Worm (Caenorhabditis elegans) whole organism, early embryonic: Measurements from ENCODE around the gene srz-82.
A peak's percentile ranks its signal among the peaks of the same experiment; 100 is the strongest.

Experiments used
- B0310.2 ChIP-seq: sonication (generic microtip); optimal IDR thresholded peaks from 2 replicates; lab custom pipeline; 2016; ENCODE audit warnings: mild to moderate bottlenecking, missing genetic modification characterization, missing compliant biosample characterization
- F13C5.2 ChIP-seq: sonication (generic microtip); optimal IDR thresholded peaks from 2 replicates; lab custom pipeline; 2017; ENCODE audit warnings: mild to moderate bottlenecking, missing genetic modification characterization, inconsistent platforms, missing compliant biosample characterization
- aly-1 ChIP-seq: sonication (generic microtip); optimal IDR thresholded peaks from 2 replicates; lab custom pipeline; 2016; ENCODE audit warnings: missing genetic modification characterization, missing compliant biosample characterization
- ama-1 ChIP-seq: fragments of 150-350 bp; optimal IDR thresholded peaks from 2 replicates; lab custom pipeline; 2014
- ceh-13 ChIP-seq: fragments of 200-800 bp; sonication (Bioruptor generic); optimal IDR thresholded peaks from 2 replicates; lab custom pipeline; 2018; ENCODE audit warnings: mild to moderate bottlenecking, missing genetic modification characterization, missing compliant biosample characterization
- ceh-36 ChIP-seq: sonication (generic microtip); optimal IDR thresholded peaks from 2 replicates; lab custom pipeline; 2016; ENCODE audit warnings: missing genetic modification characterization, inconsistent platforms, missing compliant biosample characterization
- ets-7 ChIP-seq: sonication (generic microtip); optimal IDR thresholded peaks from 2 replicates; lab custom pipeline; 2016; ENCODE audit warnings: missing genotype, missing genetic modification characterization, missing compliant biosample characterization
- flt-1 ChIP-seq: fragments of 200-800 bp; sonication (Bioruptor generic); IDR thresholded peaks from 2 replicates; pipeline ENCODE4 v1.3.6; 2022; ENCODE audit warnings: missing genetic modification characterization, missing compliant biosample characterization
- hmbx-1 ChIP-seq: sonication (generic microtip); optimal IDR thresholded peaks from 2 replicates; lab custom pipeline; 2016; ENCODE audit warnings: mild to moderate bottlenecking, missing genetic modification characterization, missing compliant biosample characterization
- hmg-4 ChIP-seq: fragments of 200-800 bp; sonication (Bioruptor generic); optimal IDR thresholded peaks from 2 replicates; lab custom pipeline; 2018; ENCODE audit warnings: mild to moderate bottlenecking, missing genetic modification characterization, missing compliant biosample characterization
- hnd-1 ChIP-seq: sonication (generic microtip); optimal IDR thresholded peaks from 2 replicates; lab custom pipeline; 2016; ENCODE audit warnings: missing genetic modification characterization, missing compliant biosample characterization
- pes-1 ChIP-seq: fragments of 200-800 bp; sonication (Bioruptor generic); IDR thresholded peaks from 2 replicates; pipeline ENCODE4 v1.3.6; 2022; ENCODE audit warnings: missing genetic modification reagents, missing genetic modification characterization, missing compliant biosample characterization
- scrt-1 ChIP-seq: fragments of 200-800 bp; sonication (Bioruptor generic); IDR thresholded peaks from 2 replicates; pipeline ENCODE4 v1.3.6; 2022; ENCODE audit warnings: missing genetic modification characterization, missing compliant biosample characterization
- sea-1 ChIP-seq: fragments of 200-800 bp; sonication (Bioruptor generic); conservative IDR thresholded peaks from 2 replicates; pipeline ENCODE4 v1.3.6; 2022; ENCODE audit warnings: missing genetic modification characterization, missing compliant biosample characterization
- tbx-11 ChIP-seq: fragments of 200-800 bp; sonication (Bioruptor generic); IDR thresholded peaks from 2 replicates; pipeline ENCODE4 v1.3.6; 2022; ENCODE audit warnings: missing genetic modification characterization, missing compliant biosample characterization
- tbx-37 ChIP-seq: fragments of 200-800 bp; sonication (Bioruptor generic); conservative IDR thresholded peaks from 2 replicates; pipeline ENCODE4 v1.3.6; 2022; ENCODE audit warnings: missing genetic modification reagents, missing genetic modification characterization, missing compliant biosample characterization
- tra-4 ChIP-seq: sonication (generic microtip); optimal IDR thresholded peaks from 2 replicates; lab custom pipeline; 2017; ENCODE audit warnings: missing genetic modification characterization, missing compliant biosample characterization

The srz-82 gene

ce11 chrIV:3515412-3516046, 32.8 kb downstream of the srz-82 start:
- TF ChIP-seq hmg-4 (GFP tag; lab: Kevin White, UChicago): peak; percentile 65
- no peak for TF ChIP-seq flt-1

ce11 chrIV:3516586-3516985, 33.9 kb downstream of the srz-82 start, which contains the start of gene unc-33:
TSS of gene unc-33 (plus strand) at chrIV:3516886.
- TF ChIP-seq aly-1 (tag; lab: Kevin White, UChicago): no peak
- no peak for TF ChIP-seq tbx-37
- TF ChIP-seq ama-1 (lab: Kevin White, UChicago): no peak
- no peak for TF ChIP-seq hnd-1 (tag; lab: Kevin White, UChicago)
- TF ChIP-seq ceh-36: no peak
- TF ChIP-seq hmbx-1 (tag; lab: Kevin White, UChicago): no peak
- no peak for TF ChIP-seq sea-1
- TF ChIP-seq tbx-11 (GFP tag; lab: Robert Waterston, UW): no peak
- no peak for TF ChIP-seq hmg-4 (GFP tag; lab: Kevin White, UChicago)
- TF ChIP-seq scrt-1: no peak
- no peak for TF ChIP-seq B0310.2 (tag; lab: Kevin White, UChicago)
- TF ChIP-seq tra-4 (tag; lab: Kevin White, UChicago): no peak
- TF ChIP-seq pes-1 (GFP tag; lab: Robert Waterston, UW): no peak
- no peak for TF ChIP-seq ets-7 (tag; lab: Kevin White, UChicago)
- TF ChIP-seq F13C5.2 (tag; lab: Kevin White, UChicago): no peak
- TF ChIP-seq flt-1: no peak
- TF ChIP-seq ceh-13 (GFP tag; lab: Kevin White, UChicago): no peak

ce11 chrIV:3517582-3517981, 34.9 kb downstream of the srz-82 start:
- no peak for TF ChIP-seq hnd-1 (tag; lab: Kevin White, UChicago)
- no peak for TF ChIP-seq aly-1 (tag; lab: Kevin White, UChicago)
- no peak for TF ChIP-seq tbx-11 (GFP tag; lab: Robert Waterston, UW)
- no peak for TF ChIP-seq ets-7 (tag; lab: Kevin White, UChicago)
- TF ChIP-seq tbx-37: no peak
- TF ChIP-seq sea-1: no peak
- TF ChIP-seq B0310.2 (tag; lab: Kevin White, UChicago): no peak
- TF ChIP-seq hmg-4 (GFP tag; lab: Kevin White, UChicago): no peak
- no peak for TF ChIP-seq scrt-1
- no peak for TF ChIP-seq tra-4 (tag; lab: Kevin White, UChicago)
- no peak for TF ChIP-seq ceh-13 (GFP tag; lab: Kevin White, UChicago)
- no peak for TF ChIP-seq ceh-36
- no peak for TF ChIP-seq hmbx-1 (tag; lab: Kevin White, UChicago)
- no peak for TF ChIP-seq flt-1
- no peak for TF ChIP-seq F13C5.2 (tag; lab: Kevin White, UChicago)
- TF ChIP-seq pes-1 (GFP tag; lab: Robert Waterston, UW): no peak
- no peak for TF ChIP-seq ama-1 (lab: Kevin White, UChicago)

ce11 chrIV:3519352-3519751, 36.7 kb downstream of the srz-82 start:
- no peak for TF ChIP-seq hmg-4 (GFP tag; lab: Kevin White, UChicago)
- TF ChIP-seq flt-1: no peak
- no peak for TF ChIP-seq tbx-37
- no peak for TF ChIP-seq pes-1 (GFP tag; lab: Robert Waterston, UW)
- TF ChIP-seq B0310.2 (tag; lab: Kevin White, UChicago): no peak
- no peak for TF ChIP-seq ceh-36
- TF ChIP-seq tbx-11 (GFP tag; lab: Robert Waterston, UW): no peak
- no peak for TF ChIP-seq hmbx-1 (tag; lab: Kevin White, UChicago)
- no peak for TF ChIP-seq scrt-1
- no peak for TF ChIP-seq hnd-1 (tag; lab: Kevin White, UChicago)

ce11 chrIV:3520374-3520773, 37.7 kb downstream of the srz-82 start:
- TF ChIP-seq F13C5.2 (tag; lab: Kevin White, UChicago): no peak

ce11 chrIV:3520957-3521356, 38.3 kb downstream of the srz-82 start:
- TF ChIP-seq ceh-36 (no peak), flt-1 (0 out of 2 replicates have a peak, but pooled peaks have one; percentile 9)

- 0 out of 2 replicates have a peak, but pooled peaks have one; percentile 18 for TF ChIP-seq flt-1
- TF ChIP-seq ceh-36: peak; percentile 39
- no peak for TF ChIP-seq tbx-37
Observed at ce11 chrIV:3521710-3522109, 39.0 kb downstream of the srz-82 start.

- TF ChIP-seq scrt-1 (0 out of 2 replicates have a peak, but pooled peaks have one; percentile 29), B0310.2 (tag; lab: Kevin White, UChicago) (no peak)
Observed at ce11 chrIV:3523419-3523818, 40.7 kb downstream of the srz-82 start.

ce11 chrIV:3524584-3525020, 41.9 kb downstream of the srz-82 start:
- TF ChIP-seq hmbx-1 (tag; lab: Kevin White, UChicago) (peak; percentile 45), sea-1 (peak; percentile 91), ceh-36 (peak; percentile 86), scrt-1 (peak; percentile 91), tra-4 (tag; lab: Kevin White, UChicago) (peak; percentile 51), hmg-4 (GFP tag; lab: Kevin White, UChicago) (peak; percentile 89), hnd-1 (tag; lab: Kevin White, UChicago) (peak; percentile 75), ets-7 (tag; lab: Kevin White, UChicago) (peak; percentile 67), tbx-37 (peak; percentile 82), flt-1 (peak; percentile 89), tbx-11 (GFP tag; lab: Robert Waterston, UW) (peak; percentile 85), F13C5.2 (tag; lab: Kevin White, UChicago) (peak; percentile 86), pes-1 (GFP tag; lab: Robert Waterston, UW) (peak; percentile 94), ceh-13 (GFP tag; lab: Kevin White, UChicago) (peak; percentile 73), B0310.2 (tag; lab: Kevin White, UChicago) (peak; percentile 85), aly-1 (tag; lab: Kevin White, UChicago) (peak; percentile 92), ama-1 (lab: Kevin White, UChicago) (peak; percentile 10)
